Worm (Caenorhabditis elegans) whole organism, L4 larva: Measurements from ENCODE around the gene nhr-76.

Experiments
- F10B5.3 ChIP-seq: sonication (generic microtip); optimal IDR thresholded peaks from 2 replicates; lab custom pipeline; 2016; ENCODE audit warnings: mild to moderate bottlenecking, missing genetic modification characterization, missing compliant biosample characterization
- ceh-82 ChIP-seq: sonication (generic microtip); optimal IDR thresholded peaks from 2 replicates; lab custom pipeline; 2017; ENCODE audit warnings: missing biosample characterization, missing genetic modification characterization
- egl-27 ChIP-seq: sonication (generic microtip); optimal IDR thresholded peaks from 3 replicates; lab custom pipeline; 2017; ENCODE audit warnings: missing biosample characterization, missing genetic modification reagents, missing genetic modification characterization
- lin-29 ChIP-seq: fragments of 200-800 bp; sonication (Bioruptor generic); IDR thresholded peaks from 2 replicates; pipeline ENCODE4 v1.3.6; 2022; ENCODE audit warnings: missing genetic modification reagents, missing genetic modification characterization, missing compliant biosample characterization
- mep-1 ChIP-seq: fragments of 150-350 bp; sonication (generic microtip); optimal IDR thresholded peaks from 3 replicates; lab custom pipeline; 2014; ENCODE audit warnings: missing biosample characterization, missing genetic modification characterization
- nhr-102 ChIP-seq: sonication (generic microtip); optimal IDR thresholded peaks from 2 replicates; lab custom pipeline; 2016; ENCODE audit warnings: mild to moderate bottlenecking, missing genetic modification characterization, moderate library complexity, missing compliant biosample characterization
- nhr-237 ChIP-seq: sonication (generic microtip); optimal IDR thresholded peaks from 2 replicates; lab custom pipeline; 2017; ENCODE audit warnings: missing biosample characterization, missing genetic modification characterization
- nhr-25 ChIP-seq: sonication (generic microtip); optimal IDR thresholded peaks from 2 replicates; lab custom pipeline; 2017; ENCODE audit warnings: missing genetic modification characterization, mild to moderate bottlenecking, missing compliant biosample characterization, antibody characterized with exemption, moderate library complexity, borderline replicate concordance; ENCODE audit not compliant: insufficient read depth
- nhr-76 ChIP-seq: fragments of 150-350 bp; optimal IDR thresholded peaks from 2 replicates; lab custom pipeline; 2014; ENCODE audit warnings: missing biosample characterization, missing genetic modification characterization
- pqm-1 ChIP-seq: sonication (generic microtip); optimal IDR thresholded peaks from 2 replicates; lab custom pipeline; 2017; ENCODE audit warnings: missing biosample characterization, missing genetic modification characterization
- unc-130 ChIP-seq: sonication (generic microtip); optimal IDR thresholded peaks from 2 replicates; lab custom pipeline; 2016; ENCODE audit warnings: missing genetic modification reagents, missing genetic modification characterization, missing compliant biosample characterization
- unc-62 ChIP-seq, 3 experiments: fragments of 150-350 bp in 1 of 3; sonication (generic microtip); optimal IDR thresholded peaks in 2 of 3; peaks in 1 of 3; 1 replicate in 1 of 3; 2 replicates in 2 of 3; lab custom pipeline; 2014 to 2017; ENCODE audit warnings: missing biosample characterization in 3 of 3, missing genetic modification characterization in 3 of 3, missing genetic modification reagents in 3 of 3, missing genotype in 1 of 3
- ztf-11 ChIP-seq: fragments of 150-350 bp; optimal IDR thresholded peaks from 2 replicates; lab custom pipeline; 2014; ENCODE audit warnings: missing biosample characterization, missing genetic modification characterization

DNA sequence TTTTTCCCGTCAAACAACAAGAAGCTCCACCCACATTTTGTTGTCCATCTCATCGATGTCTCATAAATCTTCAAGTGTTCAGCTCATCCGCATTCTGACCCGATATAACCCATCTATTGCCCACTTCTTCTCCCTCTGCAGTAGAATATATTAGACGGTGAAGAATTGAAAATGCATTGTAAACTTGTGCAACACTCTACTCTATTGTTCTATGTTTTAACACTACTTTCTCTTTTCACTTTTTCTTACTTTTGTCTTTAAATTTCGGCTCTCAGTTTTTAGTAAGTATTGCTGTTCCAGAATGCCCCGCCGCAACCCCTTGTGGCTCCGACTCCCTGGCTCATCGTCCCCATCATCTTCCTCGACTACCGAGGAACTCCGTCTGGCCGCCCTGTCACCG lies 22.0 kb downstream of the nhr-76 start, which contains the start of gene K11H12.9:
- TF ChIP-seq egl-27 (no peak), nhr-237 (tag; lab: Kevin White, UChicago) (no peak), nhr-25 (tag; lab: Kevin White, UChicago) (no peak), nhr-102 (tag; lab: Kevin White, UChicago) (no peak), unc-130 (GFP tag; lab: Kevin White, UChicago) (no peak), pqm-1 (tag; lab: Kevin White, UChicago) (no peak), lin-29 (GFP tag; lab: Robert Waterston, UW) (no peak), unc-62 (GFP tag; optimal IDR thresholded peaks at IDR 0.05 in 1 of 2; lab: Kevin White, UChicago) (no peak), unc-62 (tag; optimal IDR thresholded peaks at IDR 0.05; lab: Kevin White, UChicago) (no peak), mep-1 (tag; lab: Kevin White, UChicago) (no peak), ceh-82 (tag; lab: Kevin White, UChicago) (no peak), F10B5.3 (tag; lab: Kevin White, UChicago) (no peak), ztf-11 (tag; lab: Kevin White, UChicago) (no peak), nhr-76 (tag; lab: Kevin White, UChicago) (no peak)
